Worm (Caenorhabditis elegans) whole organism, midembryonic: ENCODE results near the gene acr-9.

Source experiments
- med-1 ChIP-seq: sonication (generic microtip); optimal IDR thresholded peaks from 2 replicates; lab custom pipeline; 2017; ENCODE audit warnings: missing genetic modification characterization, mild to moderate bottlenecking, missing compliant biosample characterization, antibody characterized with exemption, missing genetic modification reagents; ENCODE audit not compliant: insufficient read depth
- ztf-23 ChIP-seq: fragments of 200-800 bp; sonication (Bioruptor generic); IDR thresholded peaks from 2 replicates; pipeline ENCODE4 v1.3.6; 2022; ENCODE audit warnings: missing genetic modification reagents, missing genetic modification characterization, missing compliant biosample characterization

DNA sequence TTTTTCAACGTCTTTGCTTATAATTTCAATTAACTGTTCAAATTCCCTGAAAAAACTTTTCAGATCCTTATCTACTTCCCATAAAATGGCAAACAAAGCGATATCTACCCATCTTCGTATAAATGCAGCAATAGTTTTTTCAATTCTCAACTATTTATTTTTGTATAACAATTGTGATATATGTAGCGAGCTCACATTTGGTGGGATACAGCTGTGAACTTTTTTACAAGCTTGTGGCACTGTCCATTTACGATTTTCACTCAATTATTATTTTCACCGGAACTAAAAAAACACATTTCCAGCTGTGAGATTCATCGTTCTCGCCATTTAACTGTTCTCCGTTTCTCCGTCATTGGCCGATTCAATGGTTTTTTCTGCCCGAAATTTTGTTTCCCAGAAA, 4.1 kb upstream of the acr-9 start, which contains the start of gene C40C9.4:
- no peak for TF ChIP-seq med-1
- no peak for TF ChIP-seq ztf-23
